Worm (Caenorhabditis elegans) whole organism, young adult: Measurements from ENCODE around the gene C15H7.4.

Experiments
- C17E4.6 ChIP-seq: fragments of 200-800 bp; sonication (Bioruptor generic); IDR thresholded peaks from 2 replicates; pipeline ENCODE4 v1.3.6; 2022; ENCODE audit warnings: missing genetic modification reagents, missing genetic modification characterization, missing compliant biosample characterization
- ceh-40 ChIP-seq: fragments of 200-800 bp; sonication (Bioruptor generic); IDR thresholded peaks from 2 replicates; pipeline ENCODE4 v1.3.6; 2022; ENCODE audit warnings: missing genetic modification characterization, missing compliant biosample characterization
- ceh-91 ChIP-seq: fragments of 200-800 bp; sonication (Bioruptor generic); IDR thresholded peaks from 2 replicates; pipeline ENCODE4 v1.3.6; 2022; ENCODE audit warnings: missing genetic modification reagents, missing genetic modification characterization, missing compliant biosample characterization
- dox-1 ChIP-seq: fragments of 200-800 bp; sonication (Bioruptor generic); IDR thresholded peaks from 2 replicates; pipeline ENCODE4 v1.3.6; 2022; ENCODE audit warnings: missing genetic modification reagents, missing genetic modification characterization, missing compliant biosample characterization
- efl-1 ChIP-seq: fragments of 150-350 bp; optimal IDR thresholded peaks from 2 replicates; lab custom pipeline; 2014; ENCODE audit warnings: missing biosample characterization, missing genetic modification reagents, missing genetic modification characterization
- egl-18 ChIP-seq: fragments of 200-800 bp; sonication (Bioruptor generic); IDR thresholded peaks from 2 replicates; pipeline ENCODE4 v1.3.6; 2022; ENCODE audit warnings: missing genetic modification reagents, missing genetic modification characterization, missing compliant biosample characterization
- gei-17 ChIP-seq: fragments of 200-800 bp; sonication (Bioruptor generic); optimal IDR thresholded peaks from 2 replicates; lab custom pipeline; 2018; ENCODE audit warnings: mild to moderate bottlenecking, missing genetic modification characterization, missing compliant biosample characterization
- mes-4 ChIP-seq: sonication (generic microtip); optimal IDR thresholded peaks from 2 replicates; lab custom pipeline; 2016; ENCODE audit warnings: missing genotype, missing genetic modification characterization, missing compliant biosample characterization
- repo-1 ChIP-seq: sonication (generic microtip); optimal IDR thresholded peaks from 2 replicates; lab custom pipeline; 2017; ENCODE audit warnings: mild to moderate bottlenecking, missing genetic modification characterization, missing compliant biosample characterization
- snpc-1.3 ChIP-seq: sonication (generic microtip); optimal IDR thresholded peaks from 2 replicates; lab custom pipeline; 2017; ENCODE audit warnings: missing genetic modification characterization, mild to moderate bottlenecking, missing compliant biosample characterization, antibody characterized with exemption, moderate library complexity, missing genotype, missing genetic modification reagents; ENCODE audit not compliant: insufficient read depth
- snpc-4 ChIP-seq, 5 experiments: fragments of 150-350 bp in 1 of 5; sonication (generic microtip) in 4 of 5; optimal IDR thresholded peaks; 2 replicates each; lab custom pipeline; 2014 to 2018; ENCODE audit warnings: missing genetic modification characterization in 5 of 5, missing biosample characterization in 3 of 5, antibody characterized with exemption in 2 of 5, mild to moderate bottlenecking in 2 of 5, missing compliant biosample characterization in 2 of 5, missing genotype in 2 of 5, moderate library complexity in 2 of 5, missing genetic modification reagents in 1 of 5
- unc-62 ChIP-seq: fragments of 150-350 bp; optimal IDR thresholded peaks from 2 replicates; lab custom pipeline; 2014; ENCODE audit warnings: missing biosample characterization, missing genetic modification reagents, missing genetic modification characterization
- ztf-22 ChIP-seq: fragments of 200-800 bp; sonication (Bioruptor generic); optimal IDR thresholded peaks from 2 replicates; lab custom pipeline; 2018; ENCODE audit warnings: mild to moderate bottlenecking, missing genetic modification characterization, moderate library complexity, missing compliant biosample characterization
- ztf-6 ChIP-seq: fragments of 200-800 bp; sonication (Bioruptor generic); IDR thresholded peaks from 2 replicates; pipeline ENCODE4 v1.3.6; 2022; ENCODE audit warnings: missing genetic modification reagents, missing genetic modification characterization, missing compliant biosample characterization

DNA sequence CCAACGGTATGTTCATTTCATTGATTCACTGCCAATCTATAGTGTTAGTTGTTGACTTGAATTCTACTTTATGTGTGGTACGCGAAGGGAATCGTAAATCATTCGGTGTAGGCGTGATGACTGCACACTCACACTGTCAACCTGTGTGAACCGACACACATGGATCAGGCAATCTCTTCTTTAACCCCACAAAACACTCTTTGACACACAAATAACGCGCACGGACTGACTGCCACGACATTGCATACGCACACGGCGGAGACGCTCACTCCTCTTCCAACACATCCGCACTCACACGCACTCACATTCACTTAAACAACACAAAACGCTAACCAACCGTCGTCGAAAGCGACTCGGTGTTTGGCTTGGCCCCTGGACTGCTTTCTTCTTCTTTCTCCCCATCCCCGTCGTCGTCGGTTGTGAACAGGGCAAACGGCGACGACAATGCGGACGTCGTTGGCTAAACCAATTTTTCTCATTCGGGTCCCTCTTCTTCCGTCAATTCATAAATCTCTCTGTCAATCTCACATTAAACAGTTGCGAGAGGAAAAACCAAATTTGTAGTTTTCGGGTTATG is 44.5 kb upstream of the C15H7.4 start:
- no peak for TF ChIP-seq mes-4 (tag; lab: Kevin White, UChicago)
- TF ChIP-seq efl-1 (GFP tag; lab: Kevin White, UChicago) = no peak
- no peak for TF ChIP-seq snpc-1.3 (tag; lab: Kevin White, UChicago)
- TF ChIP-seq dox-1 (GFP tag; lab: Robert Waterston, UW) = no peak
- TF ChIP-seq snpc-4 (GFP tag; optimal IDR thresholded peaks at IDR 0.05; lab: Kevin White, UChicago) = no peak
- TF ChIP-seq snpc-4 (tag; optimal IDR thresholded peaks at IDR 0.05; lab: Kevin White, UChicago) = no peak
- TF ChIP-seq ztf-6 (GFP tag; lab: Robert Waterston, UW) = peak; percentile 45; the same call in 1 of the 2 replicates
- TF ChIP-seq ceh-91 (GFP tag; lab: Robert Waterston, UW) = no peak
- no peak for TF ChIP-seq unc-62 (GFP tag; lab: Kevin White, UChicago)
- no peak for TF ChIP-seq ztf-22
- no peak for TF ChIP-seq repo-1
- TF ChIP-seq ceh-40 (GFP tag; lab: Robert Waterston, UW) = 0 out of 2 replicates have a peak, but pooled peaks have one; percentile 18
- TF ChIP-seq egl-18 (GFP tag; lab: Robert Waterston, UW) = no peak
- no peak for TF ChIP-seq gei-17 (GFP tag; lab: Kevin White, UChicago)
- TF ChIP-seq C17E4.6 (GFP tag; lab: Robert Waterston, UW) = no peak
